Worm (Caenorhabditis elegans) whole organism, young adult: ENCODE data around the gene nlp-52.

Experiments
- D2030.7 ChIP-seq: fragments of 200-800 bp; sonication (Bioruptor generic); IDR thresholded peaks from 2 replicates; pipeline ENCODE4 v1.3.6; 2022; ENCODE audit warnings: missing genetic modification reagents, missing genetic modification characterization, missing compliant biosample characterization
- efl-1 ChIP-seq: fragments of 150-350 bp; optimal IDR thresholded peaks from 2 replicates; lab custom pipeline; 2014; ENCODE audit warnings: missing biosample characterization, missing genetic modification reagents, missing genetic modification characterization
- ekl-4 ChIP-seq: fragments of 200-800 bp; sonication (Bioruptor generic); IDR thresholded peaks from 2 replicates; pipeline ENCODE4 v1.3.6; 2022; ENCODE audit warnings: missing genetic modification reagents, missing genetic modification characterization, missing compliant biosample characterization
- fkh-3 ChIP-seq: sonication (generic microtip); optimal IDR thresholded peaks from 2 replicates; lab custom pipeline; 2016; ENCODE audit warnings: mild to moderate bottlenecking, missing genetic modification characterization, missing compliant biosample characterization
- him-1 ChIP-seq: sonication (generic microtip); optimal IDR thresholded peaks from 2 replicates; lab custom pipeline; 2016; ENCODE audit warnings: missing genotype, missing genetic modification reagents, missing genetic modification characterization, missing compliant biosample characterization
- mel-28 ChIP-seq: sonication (generic microtip); optimal IDR thresholded peaks from 2 replicates; lab custom pipeline; 2016; ENCODE audit warnings: borderline replicate concordance, mild to moderate bottlenecking, missing genetic modification characterization, missing compliant biosample characterization
- nhr-120 ChIP-seq: fragments of 200-800 bp; sonication (Bioruptor generic); IDR thresholded peaks from 2 replicates; pipeline ENCODE4 v1.3.6; 2022; ENCODE audit warnings: missing genetic modification characterization, missing compliant biosample characterization
- pha-4 ChIP-seq: fragments of 150-350 bp; sonication (generic microtip); optimal IDR thresholded peaks from 2 replicates; lab custom pipeline; 2014; ENCODE audit warnings: missing biosample characterization, missing genetic modification reagents, missing genetic modification characterization
- rpc-1 ChIP-seq, 2 experiments: fragments of 150-350 bp in 1 of 2; sonication (generic microtip) in 1 of 2; optimal IDR thresholded peaks; 2 replicates each; lab custom pipeline; 2014 to 2018; ENCODE audit warnings: missing biosample characterization in 1 of 2, missing genetic modification characterization in 1 of 2, missing genetic modification reagents in 1 of 2, missing genotype in 1 of 2
- unc-130 ChIP-seq: sonication (generic microtip); optimal IDR thresholded peaks from 2 replicates; lab custom pipeline; 2016; ENCODE audit warnings: missing genetic modification reagents, missing genetic modification characterization, missing compliant biosample characterization
- zim-3 ChIP-seq: sonication (generic microtip); optimal IDR thresholded peaks from 2 replicates; lab custom pipeline; 2017; ENCODE audit warnings: mild to moderate bottlenecking, missing genetic modification characterization, moderate library complexity, missing compliant biosample characterization
- ztf-18 ChIP-seq: sonication (generic microtip); optimal IDR thresholded peaks from 2 replicates; lab custom pipeline; 2016; ENCODE audit warnings: missing genotype, mild to moderate bottlenecking, missing genetic modification characterization, missing compliant biosample characterization
- ztf-22 ChIP-seq: fragments of 200-800 bp; sonication (Bioruptor generic); optimal IDR thresholded peaks from 2 replicates; lab custom pipeline; 2018; ENCODE audit warnings: mild to moderate bottlenecking, missing genetic modification characterization, moderate library complexity, missing compliant biosample characterization
- ztf-3 ChIP-seq: fragments of 200-800 bp; sonication (Bioruptor generic); optimal IDR thresholded peaks from 2 replicates; lab custom pipeline; 2018; ENCODE audit warnings: mild to moderate bottlenecking, missing genetic modification characterization, missing compliant biosample characterization

DNA sequence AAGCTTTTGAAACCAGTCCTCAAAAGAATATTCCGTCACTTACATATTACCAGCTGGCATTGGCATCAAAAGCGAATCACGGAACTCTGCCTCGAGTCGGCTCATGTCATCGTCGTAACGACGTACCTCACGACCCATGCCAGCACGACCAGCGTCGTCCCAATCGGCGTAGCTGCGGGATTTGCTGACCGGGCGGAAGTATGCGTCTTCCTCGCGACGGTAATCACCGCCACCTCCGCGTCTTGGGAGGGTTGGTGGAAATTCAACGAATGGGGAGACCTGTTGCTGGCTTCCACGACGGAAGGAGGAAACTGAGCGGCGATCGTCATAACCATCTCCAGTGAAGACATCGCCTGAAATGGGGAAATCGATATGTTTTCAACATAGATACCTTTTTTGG, 33.5 kb upstream of the nlp-52 start:
- TF ChIP-seq ztf-22 (GFP tag; lab: Kevin White, UChicago): no peak
- no peak for TF ChIP-seq fkh-3 (tag; lab: Kevin White, UChicago)
- TF ChIP-seq efl-1: no peak
- no peak for TF ChIP-seq ztf-3
- no peak for TF ChIP-seq him-1 (tag; lab: Kevin White, UChicago)
- no peak for TF ChIP-seq zim-3 (tag; lab: Kevin White, UChicago)
- no peak for TF ChIP-seq unc-130 (GFP tag; lab: Kevin White, UChicago)
- TF ChIP-seq ekl-4 (GFP tag; lab: Robert Waterston, UW): no peak
- TF ChIP-seq pha-4 (tag; lab: Kevin White, UChicago): no peak
- TF ChIP-seq nhr-120 (GFP tag; lab: Robert Waterston, UW): no peak
- TF ChIP-seq D2030.7 (GFP tag; lab: Robert Waterston, UW): no peak
- TF ChIP-seq ztf-18 (tag; lab: Kevin White, UChicago): no peak
- no peak for TF ChIP-seq mel-28
- no peak for TF ChIP-seq rpc-1 (optimal IDR thresholded peaks at IDR 0.05; lab: Kevin White, UChicago)
- TF ChIP-seq rpc-1 (tag; optimal IDR thresholded peaks at IDR 0.05; lab: Kevin White, UChicago): no peak
